Worm (Caenorhabditis elegans) whole organism, L4 larva: Measurements from ENCODE around the gene T21C9.9.

Experiments
- F37D6.2 ChIP-seq: sonication (generic microtip); optimal IDR thresholded peaks from 2 replicates; lab custom pipeline; 2016; ENCODE audit warnings: mild to moderate bottlenecking, missing genetic modification characterization, missing compliant biosample characterization
- F44E2.7 ChIP-seq: fragments of 200-800 bp; sonication (Bioruptor generic); IDR thresholded peaks from 2 replicates; pipeline ENCODE4 v2.1.2; 2022; ENCODE audit warnings: missing genetic modification characterization, missing compliant biosample characterization
- Y105C5A.15 ChIP-seq: fragments of 200-800 bp; sonication (Bioruptor generic); IDR thresholded peaks from 2 replicates; pipeline ENCODE4 v1.3.6; 2022; ENCODE audit warnings: missing genetic modification characterization, missing compliant biosample characterization
- Y48G9A.11 ChIP-seq: fragments of 200-800 bp; sonication (Bioruptor generic); IDR thresholded peaks from 2 replicates; pipeline ENCODE4 v1.3.6; 2022; ENCODE audit warnings: missing genetic modification reagents, missing genetic modification characterization, missing compliant biosample characterization
- Y75B8A.6 ChIP-seq: fragments of 200-800 bp; sonication (Bioruptor generic); IDR thresholded peaks from 2 replicates; pipeline ENCODE4 v1.3.6; 2022; ENCODE audit warnings: missing genetic modification reagents, missing genetic modification characterization, missing compliant biosample characterization
- arid-1 ChIP-seq: fragments of 200-800 bp; sonication (Bioruptor generic); conservative IDR thresholded peaks from 2 replicates; pipeline ENCODE4 v1.3.6; 2022; ENCODE audit warnings: missing genetic modification reagents, missing genetic modification characterization, missing compliant biosample characterization
- ceh-32 ChIP-seq: sonication (generic microtip); optimal IDR thresholded peaks from 2 replicates; lab custom pipeline; 2016; ENCODE audit warnings: mild to moderate bottlenecking, missing genetic modification characterization, missing compliant biosample characterization; ENCODE audit not compliant: poor library complexity
- daf-12 ChIP-seq: fragments of 150-350 bp; optimal IDR thresholded peaks from 2 replicates; lab custom pipeline; 2014; ENCODE audit warnings: missing biosample characterization, missing genetic modification reagents, missing genetic modification characterization
- daf-16 ChIP-seq, 3 experiments: sonication (generic microtip); optimal IDR thresholded peaks; 2 replicates each; lab custom pipeline; 2016 to 2017; ENCODE audit warnings: missing genetic modification characterization in 3 of 3, missing genetic modification reagents in 3 of 3, mild to moderate bottlenecking in 2 of 3, missing compliant biosample characterization in 2 of 3, missing biosample characterization in 1 of 3, moderate library complexity in 1 of 3
- dmd-6 ChIP-seq: fragments of 200-800 bp; sonication (Bioruptor generic); IDR thresholded peaks from 2 replicates; pipeline ENCODE4 v1.3.6; 2022; ENCODE audit warnings: missing genetic modification reagents, missing genetic modification characterization, missing compliant biosample characterization
- dmd-9 ChIP-seq: fragments of 200-800 bp; sonication (Bioruptor generic); IDR thresholded peaks from 2 replicates; pipeline ENCODE4 v1.3.6; 2022; ENCODE audit warnings: missing genetic modification reagents, missing genetic modification characterization, missing compliant biosample characterization
- duxl-1 ChIP-seq: sonication (generic microtip); optimal IDR thresholded peaks from 2 replicates; lab custom pipeline; 2016; ENCODE audit warnings: mild to moderate bottlenecking, missing genetic modification characterization, moderate library complexity, missing compliant biosample characterization; ENCODE audit not compliant: poor library complexity
- dve-1 ChIP-seq: sonication (generic microtip); optimal IDR thresholded peaks from 2 replicates; lab custom pipeline; 2017; ENCODE audit warnings: antibody characterized with exemption, mild to moderate bottlenecking, missing genetic modification characterization, missing compliant biosample characterization; ENCODE audit not compliant: insufficient read depth
- egl-27 ChIP-seq: sonication (generic microtip); optimal IDR thresholded peaks from 3 replicates; lab custom pipeline; 2017; ENCODE audit warnings: missing biosample characterization, missing genetic modification reagents, missing genetic modification characterization
- gei-8 ChIP-seq: fragments of 200-800 bp; sonication (Bioruptor generic); optimal IDR thresholded peaks from 2 replicates; lab custom pipeline; 2018; ENCODE audit warnings: mild to moderate bottlenecking, missing genetic modification characterization, missing compliant biosample characterization
- hlh-11 ChIP-seq: fragments of 200-800 bp; sonication (Bioruptor generic); optimal IDR thresholded peaks from 2 replicates; lab custom pipeline; 2018; ENCODE audit warnings: mild to moderate bottlenecking, missing genetic modification characterization, missing compliant biosample characterization
- hlh-30 ChIP-seq: sonication (generic microtip); optimal IDR thresholded peaks from 2 replicates; lab custom pipeline; 2017; ENCODE audit warnings: antibody characterized with exemption, mild to moderate bottlenecking, missing genetic modification characterization, missing compliant biosample characterization; ENCODE audit not compliant: insufficient read depth
- hmg-1.1 ChIP-seq: fragments of 200-800 bp; sonication (Bioruptor generic); IDR thresholded peaks from 2 replicates; pipeline ENCODE4 v1.3.6; 2022; ENCODE audit warnings: missing genetic modification reagents, missing genetic modification characterization, missing compliant biosample characterization
- jun-1 ChIP-seq: fragments of 150-350 bp; optimal IDR thresholded peaks from 2 replicates; lab custom pipeline; 2014; ENCODE audit warnings: missing biosample characterization, missing genetic modification reagents, missing genetic modification characterization
- lin-29 ChIP-seq: fragments of 200-800 bp; sonication (Bioruptor generic); IDR thresholded peaks from 2 replicates; pipeline ENCODE4 v1.3.6; 2022; ENCODE audit warnings: missing genetic modification reagents, missing genetic modification characterization, missing compliant biosample characterization
- lin-38 ChIP-seq: fragments of 200-800 bp; sonication (Bioruptor generic); IDR thresholded peaks from 2 replicates; pipeline ENCODE4 v1.3.6; 2022; ENCODE audit warnings: missing genetic modification reagents, missing genetic modification characterization, missing compliant biosample characterization
- mxl-3 ChIP-seq: fragments of 200-800 bp; sonication (Bioruptor generic); optimal IDR thresholded peaks from 2 replicates; lab custom pipeline; 2018; ENCODE audit warnings: mild to moderate bottlenecking, missing genetic modification characterization, missing compliant biosample characterization
- nhr-10 ChIP-seq: fragments of 150-350 bp; optimal IDR thresholded peaks from 2 replicates; lab custom pipeline; 2014; ENCODE audit warnings: missing biosample characterization, missing genetic modification characterization
- nhr-102 ChIP-seq: sonication (generic microtip); optimal IDR thresholded peaks from 2 replicates; lab custom pipeline; 2016; ENCODE audit warnings: mild to moderate bottlenecking, missing genetic modification characterization, moderate library complexity, missing compliant biosample characterization
- nhr-11 ChIP-seq: fragments of 150-350 bp; optimal IDR thresholded peaks from 2 replicates; lab custom pipeline; 2014; ENCODE audit warnings: missing biosample characterization, missing genetic modification characterization
- nhr-28 ChIP-seq: fragments of 150-350 bp; optimal IDR thresholded peaks from 2 replicates; lab custom pipeline; 2014; ENCODE audit warnings: missing biosample characterization, missing genetic modification characterization
- nhr-48 ChIP-seq: sonication (generic microtip); optimal IDR thresholded peaks from 2 replicates; lab custom pipeline; 2016; ENCODE audit warnings: mild to moderate bottlenecking, missing genetic modification characterization, missing compliant biosample characterization
- nhr-77 ChIP-seq: fragments of 150-350 bp; optimal IDR thresholded peaks from 2 replicates; lab custom pipeline; 2014; ENCODE audit warnings: missing biosample characterization, missing genetic modification characterization
- php-3 ChIP-seq: fragments of 200-800 bp; sonication (Bioruptor generic); IDR thresholded peaks from 2 replicates; pipeline ENCODE4 v1.3.6; 2022; ENCODE audit warnings: missing genetic modification reagents, missing genetic modification characterization, missing compliant biosample characterization
- pqm-1 ChIP-seq: sonication (generic microtip); optimal IDR thresholded peaks from 2 replicates; lab custom pipeline; 2017; ENCODE audit warnings: missing biosample characterization, missing genetic modification characterization
- sdz-12 ChIP-seq: fragments of 200-800 bp; sonication (Bioruptor generic); optimal IDR thresholded peaks from 2 replicates; lab custom pipeline; 2018; ENCODE audit warnings: mild to moderate bottlenecking, missing genetic modification characterization, missing compliant biosample characterization
- set-16 ChIP-seq: fragments of 200-800 bp; sonication (Bioruptor generic); IDR thresholded peaks from 2 replicates; pipeline ENCODE4 v1.3.6; 2022; ENCODE audit warnings: missing genetic modification reagents, missing genetic modification characterization, missing compliant biosample characterization
- skn-1 ChIP-seq: fragments of 150-350 bp; optimal IDR thresholded peaks from 2 replicates; lab custom pipeline; 2014; ENCODE audit warnings: missing biosample characterization, missing genetic modification characterization
- snpc-4 ChIP-seq: fragments of 150-350 bp; optimal IDR thresholded peaks from 2 replicates; lab custom pipeline; 2014; ENCODE audit warnings: missing biosample characterization, missing genetic modification characterization
- unc-62 ChIP-seq, 3 experiments: fragments of 150-350 bp in 1 of 3; sonication (generic microtip); optimal IDR thresholded peaks in 2 of 3; peaks in 1 of 3; 1 replicate in 1 of 3; 2 replicates in 2 of 3; lab custom pipeline; 2014 to 2017; ENCODE audit warnings: missing biosample characterization in 3 of 3, missing genetic modification characterization in 3 of 3, missing genetic modification reagents in 3 of 3, missing genotype in 1 of 3
- zip-11 ChIP-seq: fragments of 200-800 bp; sonication (Bioruptor generic); IDR thresholded peaks from 2 replicates; pipeline ENCODE4 v1.3.6; 2022; ENCODE audit warnings: missing genetic modification characterization, missing compliant biosample characterization

Gene T21C9.9

ce11 chrV:10589774-10590528 lies 2.4 kb downstream of the T21C9.9 start, which contains the start of gene ttr-23 (continued):
- TF ChIP-seq nhr-28 (tag; lab: Kevin White, UChicago), result peak; percentile 49
- peak; percentile 4 for TF ChIP-seq nhr-102 (tag; lab: Kevin White, UChicago)
- 0 out of 2 replicates have a peak, but pooled peaks have one; percentile 18 for TF ChIP-seq dmd-6 (GFP tag; lab: Robert Waterston, UW)
- no peak for TF ChIP-seq jun-1 (tag; lab: Kevin White, UChicago)
- peak; percentile 14 for TF ChIP-seq hlh-30
- no peak for TF ChIP-seq nhr-10 (tag; lab: Kevin White, UChicago)
- no peak for TF ChIP-seq set-16 (GFP tag; lab: Robert Waterston, UW)
- peak; percentile 78 for TF ChIP-seq dve-1 (tag; lab: Kevin White, UChicago)

ce11 chrV:10588694-10589093 lies 3.7 kb downstream of the T21C9.9 start, which contains the start of gene srg-32:
Gene srg-32 (minus strand): TSS chrV:10588794.
- TF ChIP-seq hmg-1.1 (GFP tag; lab: Robert Waterston, UW) (no peak), zip-11 (GFP tag; lab: Robert Waterston, UW) (no peak), lin-29 (GFP tag; lab: Robert Waterston, UW) (no peak), Y75B8A.6 (GFP tag; lab: Robert Waterston, UW) (no peak), dve-1 (tag; lab: Kevin White, UChicago) (no peak), sdz-12 (no peak), daf-16 (GFP tag; optimal IDR thresholded peaks at IDR 0.05; lab: Kevin White, UChicago) (no peak), daf-16 (tag; optimal IDR thresholded peaks at IDR 0.05; lab: Kevin White, UChicago) (no peak), nhr-48 (no peak)

- TF ChIP-seq F44E2.7 (GFP tag; lab: Robert Waterston, UW), result no peak
- TF ChIP-seq Y105C5A.15 (GFP tag; lab: Robert Waterston, UW), result no peak
- no peak for TF ChIP-seq nhr-11
- TF ChIP-seq ceh-32, result no peak
- TF ChIP-seq nhr-77 (tag; lab: Kevin White, UChicago), result peak; percentile 21
- TF ChIP-seq snpc-4 (tag; lab: Kevin White, UChicago), result no peak
- TF ChIP-seq pqm-1, result peak; percentile 75
- no peak for TF ChIP-seq duxl-1 (tag; lab: Kevin White, UChicago)
- no peak for TF ChIP-seq sdz-12
- TF ChIP-seq mxl-3 (GFP tag; lab: Kevin White, UChicago), result no peak
- no peak for TF ChIP-seq nhr-102 (tag; lab: Kevin White, UChicago)
- TF ChIP-seq dmd-9 (GFP tag; lab: Robert Waterston, UW), result no peak
- no peak for TF ChIP-seq daf-16 (GFP tag; optimal IDR thresholded peaks at IDR 0.05; lab: Kevin White, UChicago)
- TF ChIP-seq daf-16 (tag; optimal IDR thresholded peaks at IDR 0.05; lab: Kevin White, UChicago), result peak; percentile 47
- TF ChIP-seq daf-12, result no peak
- no peak for TF ChIP-seq skn-1
- TF ChIP-seq lin-38 (GFP tag; lab: Robert Waterston, UW), result no peak
- TF ChIP-seq unc-62 (GFP tag; optimal IDR thresholded peaks at IDR 0.05 in 1 of 2; lab: Kevin White, UChicago), result peak in 1 of 2 experiments; percentile 9
- no peak for TF ChIP-seq unc-62 (tag; optimal IDR thresholded peaks at IDR 0.05; lab: Kevin White, UChicago)
- peak; percentile 16 for TF ChIP-seq hlh-11 (tag; lab: Kevin White, UChicago)
- TF ChIP-seq egl-27 (tag; lab: Kevin White, UChicago), result no peak
- no peak for TF ChIP-seq Y75B8A.6 (GFP tag; lab: Robert Waterston, UW)
- TF ChIP-seq gei-8 (GFP tag; lab: Kevin White, UChicago), result no peak
- 0 out of 2 replicates have a peak, but pooled peaks have one; percentile 27 for TF ChIP-seq php-3
- TF ChIP-seq dve-1 (tag; lab: Kevin White, UChicago), result peak; percentile 11
- peak; percentile 61 for TF ChIP-seq nhr-28 (tag; lab: Kevin White, UChicago)
- TF ChIP-seq Y48G9A.11 (GFP tag; lab: Robert Waterston, UW), result no peak
- TF ChIP-seq arid-1 (GFP tag; lab: Robert Waterston, UW), result no peak
- TF ChIP-seq F37D6.2 (tag; lab: Kevin White, UChicago), result no peak
Measured at ce11 chrV:10581837-10582300, 10.5 kb downstream of the T21C9.9 start, which contains the start of gene T21C9.6. Gene T21C9.6 (plus strand): TSS chrV:10581887.
